Fruit fly (Drosophila melanogaster) whole organism, embryonic: ENCODE data around the gene Klp10A.

Experiments
- CG12769 ChIP-seq: fragments of 200-800 bp; sonication (Bioruptor generic); optimal IDR thresholded peaks from 2 replicates; lab custom pipeline; 2019; ENCODE audit warnings: missing biosample characterization, mild to moderate bottlenecking, missing genetic modification characterization, moderate library complexity
- CG13296 ChIP-seq: fragments of 200-800 bp; sonication (Bioruptor generic); optimal IDR thresholded peaks from 3 replicates; lab custom pipeline; 2018; ENCODE audit warnings: missing biosample characterization, mild to moderate bottlenecking, missing genetic modification characterization
- CG1603 ChIP-seq: fragments of 200-800 bp; sonication (Bioruptor generic); optimal IDR thresholded peaks from 2 replicates; lab custom pipeline; 2019; ENCODE audit warnings: missing biosample characterization, mild to moderate bottlenecking, missing genetic modification characterization, moderate library complexity
- CG16779 ChIP-seq: fragments of 200-800 bp; sonication (Bioruptor generic); IDR thresholded peaks from 2 replicates; pipeline ENCODE4 v1.3.6; 2022; ENCODE audit warnings: missing biosample characterization, missing genetic modification characterization
- CG16813 ChIP-seq: fragments of 200-800 bp; sonication (Bioruptor generic); IDR thresholded peaks from 3 replicates; pipeline ENCODE4 v1.3.6; 2022; ENCODE audit warnings: missing biosample characterization, missing genetic modification characterization; ENCODE audit not compliant: partially characterized antibody
- CG18764 ChIP-seq: fragments of 200-800 bp; sonication (Bioruptor generic); optimal IDR thresholded peaks from 3 replicates; lab custom pipeline; 2016; ENCODE audit warnings: missing biosample characterization, missing genetic modification characterization
- D19A ChIP-seq: fragments of 200-800 bp; optimal IDR thresholded peaks from 3 replicates; lab custom pipeline; 2019; ENCODE audit warnings: missing biosample characterization, mild to moderate bottlenecking, missing genetic modification characterization, moderate library complexity
- psq ChIP-seq: fragments of 200-800 bp; sonication (Bioruptor generic); optimal IDR thresholded peaks from 2 replicates; lab custom pipeline; 2017; ENCODE audit warnings: missing biosample characterization, missing genetic modification characterization
- sc ChIP-seq, 3 experiments: fragments of >200 bp in 2 of 3; fragments of 200-800 bp in 1 of 3; sonication (Bioruptor generic) in 1 of 3; optimal IDR thresholded peaks; 2 replicates in 2 of 3; 3 replicates in 1 of 3; lab custom pipeline; 2017; ENCODE audit warnings: mild to moderate bottlenecking in 1 of 3, missing biosample characterization in 1 of 3, missing genetic modification characterization in 1 of 3, missing genetic modification reagents in 1 of 3

- TF ChIP-seq CG12769 (tag; lab: Kevin White, UChicago) (no peak), CG13296 (GFP tag; lab: Kevin White, UChicago) (no peak), CG18764 (GFP tag; lab: Kevin White, UChicago) (no peak), psq (GFP tag; lab: Kevin White, UChicago) (no peak), D19A (no peak), CG1603 (no peak), CG16813 (GFP tag; lab: Robert Waterston, UW) (no peak), CG16779 (GFP tag; lab: Robert Waterston, UW) (no peak), sc (optimal IDR thresholded peaks at IDR 0.05; lab: Kevin White, UChicago) (no peak), sc (GFP tag; optimal IDR thresholded peaks at IDR 0.05; lab: Kevin White, UChicago) (no peak)
These were observed 27.2 kb downstream of the Klp10A start for dm6 chrX:11109670-11110069.
